Fruit fly (Drosophila melanogaster) whole organism, adult: Measurements from ENCODE around the gene CSN8.

Experiments used
- CG1620 ChIP-seq: fragments of 200-800 bp; sonication (Bioruptor generic); optimal IDR thresholded peaks from 2 replicates; lab custom pipeline; 2016; ENCODE audit warnings: missing biosample characterization, missing genetic modification characterization
- toe ChIP-seq: fragments of 200-800 bp; sonication (Bioruptor generic); optimal IDR thresholded peaks from 2 replicates; lab custom pipeline; 2016; ENCODE audit warnings: missing biosample characterization, missing genetic modification characterization

- TF ChIP-seq CG1620 (GFP tag; lab: Kevin White, UChicago), result no peak
- no peak for TF ChIP-seq toe
Measured at dm6 chr2L:8392298-8392697, 27.6 kb downstream of the CSN8 start, which contains the start of gene CG42820.
